Fruit fly (Drosophila melanogaster) whole organism, embryonic: ENCODE measurements around the gene CG15878.

Experiments
- Adf1 ChIP-seq: fragments of 200-800 bp; sonication (Bioruptor generic); IDR thresholded peaks from 2 replicates; pipeline ENCODE4 v1.3.6; 2022; ENCODE audit warnings: missing biosample characterization, missing genetic modification characterization
- Bgb ChIP-seq: fragments of 200-800 bp; sonication (Bioruptor generic); IDR thresholded peaks from 2 replicates; pipeline ENCODE4 v1.3.6; 2022; ENCODE audit warnings: missing biosample characterization, missing genetic modification characterization; ENCODE audit not compliant: partially characterized antibody
- CG15269 ChIP-seq: fragments of 200-800 bp; sonication (Bioruptor generic); optimal IDR thresholded peaks from 2 replicates; lab custom pipeline; 2018; ENCODE audit warnings: missing biosample characterization, mild to moderate bottlenecking, missing genetic modification characterization, moderate library complexity
- CG15696 ChIP-seq: fragments of 200-800 bp; sonication (Bioruptor generic); optimal IDR thresholded peaks from 2 replicates; lab custom pipeline; 2019; ENCODE audit warnings: missing biosample characterization, mild to moderate bottlenecking, missing genetic modification characterization, moderate library complexity
- CG16779 ChIP-seq: fragments of 200-800 bp; sonication (Bioruptor generic); IDR thresholded peaks from 2 replicates; pipeline ENCODE4 v1.3.6; 2022; ENCODE audit warnings: missing biosample characterization, missing genetic modification characterization
- CG16813 ChIP-seq: fragments of 200-800 bp; sonication (Bioruptor generic); IDR thresholded peaks from 3 replicates; pipeline ENCODE4 v1.3.6; 2022; ENCODE audit warnings: missing biosample characterization, missing genetic modification characterization; ENCODE audit not compliant: partially characterized antibody
- CG18476 ChIP-seq: fragments of 200-800 bp; sonication (Bioruptor generic); optimal IDR thresholded peaks from 2 replicates; lab custom pipeline; 2016; ENCODE audit warnings: missing biosample characterization, mild to moderate bottlenecking, missing genetic modification characterization
- CG34422 ChIP-seq: fragments of 200-800 bp; sonication (Bioruptor generic); IDR thresholded peaks from 3 replicates; pipeline ENCODE4 v1.3.6; 2022; ENCODE audit warnings: missing biosample characterization, missing genetic modification characterization
- CG4404 ChIP-seq: fragments of 200-800 bp; sonication (Bioruptor generic); IDR thresholded peaks from 2 replicates; pipeline ENCODE4 v1.3.6; 2022; ENCODE audit warnings: missing biosample characterization, missing genetic modification characterization
- CG4424 ChIP-seq: fragments of 200-800 bp; sonication (Bioruptor generic); optimal IDR thresholded peaks from 3 replicates; lab custom pipeline; 2016; ENCODE audit warnings: missing biosample characterization, missing genetic modification characterization
- CG6791 ChIP-seq: fragments of 200-800 bp; sonication (Bioruptor generic); IDR thresholded peaks from 3 replicates; pipeline ENCODE4 v1.3.6; 2022; ENCODE audit warnings: missing biosample characterization, missing genetic modification characterization; ENCODE audit not compliant: partially characterized antibody
- CG8089 ChIP-seq: fragments of 200-800 bp; sonication (Bioruptor generic); optimal IDR thresholded peaks from 3 replicates; lab custom pipeline; 2016; ENCODE audit warnings: missing biosample characterization, missing genetic modification characterization
- CG8478 ChIP-seq: fragments of >200 bp; optimal IDR thresholded peaks from 2 replicates; lab custom pipeline; 2018
- HLH4C ChIP-seq: fragments of 200-800 bp; sonication (Bioruptor generic); IDR thresholded peaks from 3 replicates; pipeline ENCODE4 v1.3.6; 2022; ENCODE audit warnings: missing biosample characterization, missing genetic modification characterization; ENCODE audit not compliant: partially characterized antibody
- Hey ChIP-seq: fragments of 200-800 bp; sonication (Bioruptor generic); optimal IDR thresholded peaks from 3 replicates; lab custom pipeline; 2018; ENCODE audit warnings: missing biosample characterization, mild to moderate bottlenecking, missing genetic modification characterization
- Hr78 ChIP-seq, 2 experiments: fragments of 200-800 bp in 1 of 2; fragments of >200 bp in 1 of 2; sonication (Bioruptor generic) in 1 of 2; optimal IDR thresholded peaks; 2 replicates each; lab custom pipeline; 2017 to 2019; ENCODE audit warnings: missing biosample characterization in 2 of 2, missing genetic modification characterization in 2 of 2, mild to moderate bottlenecking in 1 of 2, moderate library complexity in 1 of 2
- MTF-1 ChIP-seq: fragments of 200-800 bp; sonication (Bioruptor generic); optimal IDR thresholded peaks from 2 replicates; lab custom pipeline; 2018; ENCODE audit warnings: missing biosample characterization, mild to moderate bottlenecking, missing genetic modification characterization, borderline replicate concordance
- Med ChIP-seq: fragments of 200-800 bp; sonication (Bioruptor generic); peaks from one replicate; lab custom pipeline; 2016; ENCODE audit warnings: missing biosample characterization, missing genetic modification characterization, mild to moderate bottlenecking, inconsistent platforms, moderate library complexity
- Opbp ChIP-seq: fragments of 200-800 bp; sonication (Bioruptor generic); IDR thresholded peaks from 3 replicates; pipeline ENCODE4 v1.3.6; 2022; ENCODE audit warnings: missing biosample characterization, missing genetic modification characterization; ENCODE audit not compliant: partially characterized antibody
- Rfx ChIP-seq: fragments of 200-800 bp; sonication (Bioruptor generic); IDR thresholded peaks from 2 replicates; pipeline ENCODE4 v1.3.6; 2022; ENCODE audit warnings: missing biosample characterization, missing genetic modification characterization
- Trl ChIP-seq, 3 experiments: fragments of >200 bp in 2 of 3; fragments of 200-800 bp in 1 of 3; sonication (Bioruptor generic) in 1 of 3; optimal IDR thresholded peaks; 2 replicates in 1 of 3; 3 replicates in 2 of 3; lab custom pipeline; 2016 to 2017; ENCODE audit warnings: missing biosample characterization in 1 of 3, missing genetic modification characterization in 1 of 3
- ash1 ChIP-seq: fragments of 200-800 bp; sonication (Bioruptor generic); optimal IDR thresholded peaks from 2 replicates; lab custom pipeline; 2018; ENCODE audit warnings: missing biosample characterization, mild to moderate bottlenecking, missing genetic modification characterization
- cg ChIP-seq: fragments of 200-800 bp; sonication (Bioruptor generic); optimal IDR thresholded peaks from 3 replicates; lab custom pipeline; 2019; ENCODE audit warnings: missing biosample characterization, mild to moderate bottlenecking, missing genetic modification characterization, moderate library complexity
- chinmo ChIP-seq: fragments of 200-800 bp; sonication (Bioruptor generic); IDR thresholded peaks from 4 replicates; pipeline ENCODE4 v1.3.6; 2022; ENCODE audit warnings: missing biosample characterization, missing genetic modification characterization; ENCODE audit not compliant: partially characterized antibody
- crp ChIP-seq, 2 experiments: fragments of 200-800 bp; sonication (Bioruptor generic); optimal IDR thresholded peaks; 2 replicates in 1 of 2; 3 replicates in 1 of 2; lab custom pipeline; 2017; ENCODE audit warnings: missing biosample characterization in 2 of 2, missing genetic modification characterization in 2 of 2, mild to moderate bottlenecking in 1 of 2, moderate library complexity in 1 of 2
- dpn ChIP-seq, 2 experiments: fragments of 200-800 bp; sonication (Bioruptor generic); optimal IDR thresholded peaks; 3 replicates each; lab custom pipeline; 2016; ENCODE audit warnings: missing biosample characterization in 2 of 2, missing genetic modification characterization in 2 of 2
- ewg ChIP-seq: fragments of 200-800 bp; sonication (Bioruptor generic); optimal IDR thresholded peaks from 3 replicates; lab custom pipeline; 2017; ENCODE audit warnings: mild to moderate bottlenecking, missing biosample characterization, missing genetic modification reagents, missing genetic modification characterization
- fd102C ChIP-seq: fragments of 200-800 bp; sonication (Bioruptor generic); optimal IDR thresholded peaks from 2 replicates; lab custom pipeline; 2018; ENCODE audit warnings: missing biosample characterization, mild to moderate bottlenecking, missing genetic modification characterization, moderate library complexity
- gcm ChIP-seq: fragments of 200-800 bp; sonication (Bioruptor generic); optimal IDR thresholded peaks from 2 replicates; lab custom pipeline; 2019; ENCODE audit warnings: missing biosample characterization, mild to moderate bottlenecking, missing genetic modification characterization, moderate library complexity
- hbn ChIP-seq: fragments of 200-800 bp; sonication (Bioruptor generic); IDR thresholded peaks from 2 replicates; pipeline ENCODE4 v1.3.6; 2022; ENCODE audit warnings: missing biosample characterization, missing genetic modification characterization; ENCODE audit not compliant: partially characterized antibody
- her ChIP-seq: fragments of 200-800 bp; sonication (Bioruptor generic); optimal IDR thresholded peaks from 2 replicates; lab custom pipeline; 2016; ENCODE audit warnings: missing biosample characterization, missing genetic modification characterization
- kah ChIP-seq: fragments of 200-800 bp; sonication (Bioruptor generic); optimal IDR thresholded peaks from 2 replicates; lab custom pipeline; 2018; ENCODE audit warnings: missing biosample characterization, mild to moderate bottlenecking, missing genetic modification characterization
- klu ChIP-seq: fragments of 200-800 bp; sonication (Bioruptor generic); IDR thresholded peaks from 2 replicates; pipeline ENCODE4 v1.3.6; 2022; ENCODE audit warnings: missing biosample characterization, missing genetic modification characterization
- mld ChIP-seq: fragments of 200-800 bp; sonication (Bioruptor generic); IDR thresholded peaks from 3 replicates; pipeline ENCODE4 v1.3.6; 2022; ENCODE audit warnings: missing biosample characterization, missing genetic modification characterization; ENCODE audit not compliant: partially characterized antibody
- nerfin-1 ChIP-seq: fragments of 200-800 bp; sonication (Bioruptor generic); optimal IDR thresholded peaks from 3 replicates; lab custom pipeline; 2019; ENCODE audit warnings: missing biosample characterization, mild to moderate bottlenecking, missing genetic modification characterization, moderate library complexity
- prd ChIP-seq, 3 experiments: fragments of >200 bp in 2 of 3; fragments of 200-800 bp in 1 of 3; sonication (Bioruptor generic) in 1 of 3; optimal IDR thresholded peaks in 2 of 3; IDR thresholded peaks in 1 of 3; 2 replicates in 2 of 3; 3 replicates in 1 of 3; pipeline versions ENCODE4 v1.3.6 to Lab custom; 2017 to 2022; ENCODE audit warnings: missing biosample characterization in 1 of 3, missing genetic modification characterization in 1 of 3
- pros ChIP-seq: fragments of 200-800 bp; sonication (Bioruptor generic); optimal IDR thresholded peaks from 3 replicates; lab custom pipeline; 2019; ENCODE audit warnings: missing biosample characterization, mild to moderate bottlenecking, missing genetic modification characterization, moderate library complexity
- rib ChIP-seq: fragments of 200-800 bp; sonication (Bioruptor generic); IDR thresholded peaks from 2 replicates; pipeline ENCODE4 v1.3.6; 2022; ENCODE audit warnings: missing biosample characterization, missing genetic modification characterization
- schlank ChIP-seq: fragments of 200-800 bp; sonication (Bioruptor generic); optimal IDR thresholded peaks from 2 replicates; lab custom pipeline; 2018; ENCODE audit warnings: missing biosample characterization, mild to moderate bottlenecking, missing genetic modification characterization
- scrt ChIP-seq: fragments of 200-800 bp; sonication (Bioruptor generic); optimal IDR thresholded peaks from 2 replicates; lab custom pipeline; 2018; ENCODE audit warnings: missing biosample characterization, mild to moderate bottlenecking, missing genetic modification characterization, moderate library complexity
- seq ChIP-seq: fragments of 200-800 bp; sonication (Bioruptor generic); IDR thresholded peaks from 2 replicates; pipeline ENCODE4 v1.3.6; 2022; ENCODE audit warnings: missing biosample characterization, missing genetic modification characterization
- stc ChIP-seq: fragments of 200-800 bp; sonication (Bioruptor generic); IDR thresholded peaks from 2 replicates; pipeline ENCODE4 v1.3.6; 2022; ENCODE audit warnings: missing biosample characterization, missing genetic modification characterization
- vnd ChIP-seq: fragments of 200-800 bp; sonication (Bioruptor generic); IDR thresholded peaks from 3 replicates; pipeline ENCODE4 v1.3.6; 2022; ENCODE audit warnings: missing biosample characterization, missing genetic modification characterization; ENCODE audit not compliant: partially characterized antibody

The CG15878 gene

dm6 chr3L:2229172-2229696 is 16.9 kb upstream of the CG15878 start, which contains the start of gene Oseg2:
TSS of gene Oseg2 (plus strand) at chr3L:2229646.
- TF ChIP-seq pros (GFP tag; lab: Kevin White, UChicago): peak; percentile 56
- TF ChIP-seq CG15269 (tag; lab: Kevin White, UChicago): no peak
- no peak for TF ChIP-seq mld
- no peak for TF ChIP-seq Bgb (GFP tag; lab: Robert Waterston, UW)
- no peak for TF ChIP-seq CG16813 (GFP tag; lab: Robert Waterston, UW)
- no peak for TF ChIP-seq dpn (GFP tag; optimal IDR thresholded peaks at IDR 0.05; lab: Kevin White, UChicago)
- peak; percentile 99 for TF ChIP-seq ewg
- no peak for TF ChIP-seq MTF-1 (GFP tag; lab: Kevin White, UChicago)
- TF ChIP-seq stc: no peak
- TF ChIP-seq CG6791 (GFP tag; lab: Robert Waterston, UW): no peak
- TF ChIP-seq CG8089: no peak
- TF ChIP-seq schlank (tag; lab: Kevin White, UChicago): no peak
- no peak for TF ChIP-seq ash1
- TF ChIP-seq fd102C (GFP tag; lab: Kevin White, UChicago): no peak
- TF ChIP-seq vnd (GFP tag; lab: Robert Waterston, UW): no peak
- no peak for TF ChIP-seq crp (GFP tag; optimal IDR thresholded peaks at IDR 0.05; lab: Kevin White, UChicago)
- no peak for TF ChIP-seq CG4424 (GFP tag; lab: Kevin White, UChicago)
- TF ChIP-seq seq (GFP tag; lab: Robert Waterston, UW): peak; percentile 82
- TF ChIP-seq CG18476 (GFP tag; lab: Kevin White, UChicago): no peak
- TF ChIP-seq Med (GFP tag; lab: Kevin White, UChicago): peak; percentile 10
- TF ChIP-seq prd (optimal IDR thresholded peaks at IDR 0.05; lab: Kevin White, UChicago): no peak
- 0 out of 3 replicates have a peak, but pooled peaks have one; percentile 10 for TF ChIP-seq prd (GFP tag; IDR thresholded peaks at IDR 0.05; lab: Robert Waterston, UW)
- TF ChIP-seq Adf1: peak; percentile 68; the same call in 1 of the 2 replicates
- no peak for TF ChIP-seq Opbp (GFP tag; lab: Robert Waterston, UW)
- 0 out of 3 replicates have a peak, but pooled peaks have one; percentile 9 for TF ChIP-seq HLH4C (GFP tag; lab: Robert Waterston, UW)
- TF ChIP-seq gcm (GFP tag; lab: Kevin White, UChicago): no peak
- TF ChIP-seq nerfin-1 (tag; lab: Kevin White, UChicago): peak; percentile 49
- peak; percentile 32 for TF ChIP-seq Hey
- no peak for TF ChIP-seq Hr78 (GFP tag; optimal IDR thresholded peaks at IDR 0.05; lab: Kevin White, UChicago)
- TF ChIP-seq chinmo (GFP tag; lab: Robert Waterston, UW): 0 out of 4 replicates have a peak, but pooled peaks have one; percentile 53
- TF ChIP-seq CG15696: no peak
- TF ChIP-seq scrt (GFP tag; lab: Kevin White, UChicago): peak; percentile 100
- peak; percentile 4 to 34 for TF ChIP-seq Trl (optimal IDR thresholded peaks at IDR 0.05; lab: Kevin White, UChicago)
- no peak for TF ChIP-seq Trl (GFP tag; optimal IDR thresholded peaks at IDR 0.05; lab: Kevin White, UChicago)
- no peak for TF ChIP-seq rib (GFP tag; lab: Robert Waterston, UW)
- 0 out of 2 replicates have a peak, but pooled peaks have one; percentile 29 for TF ChIP-seq klu
- TF ChIP-seq CG4404 (GFP tag; lab: Robert Waterston, UW): no peak
- no peak for TF ChIP-seq cg (GFP tag; lab: Kevin White, UChicago)
- peak; percentile 37 for TF ChIP-seq kah (GFP tag; lab: Kevin White, UChicago)
- peak; percentile 17; the same call in 1 of the 2 replicates for TF ChIP-seq Rfx
- no peak for TF ChIP-seq CG8478 (lab: Kevin White, UChicago)
- no peak for TF ChIP-seq her (GFP tag; lab: Kevin White, UChicago)
- TF ChIP-seq CG16779 (GFP tag; lab: Robert Waterston, UW): peak; percentile 36; the same call in 1 of the 2 replicates
- TF ChIP-seq CG34422 (GFP tag; lab: Robert Waterston, UW): peak; percentile 71; the same call in 1 of the 3 replicates
- no peak for TF ChIP-seq hbn (GFP tag; lab: Robert Waterston, UW)
- TF ChIP-seq, all 482 proteins: peak for 17
